Worm (Caenorhabditis elegans) whole organism, L3 larva: Measurements from ENCODE around the gene T16G1.4.

ENCODE experiments used
- ama-1 ChIP-seq: fragments of 150-350 bp; optimal IDR thresholded peaks from 2 replicates; lab custom pipeline; 2018
- fkh-10 ChIP-seq: sonication (generic microtip); optimal IDR thresholded peaks from 2 replicates; lab custom pipeline; 2017; ENCODE audit warnings: missing biosample characterization, missing genetic modification reagents, missing genetic modification characterization
- nhr-67 ChIP-seq: fragments of 150-350 bp; optimal IDR thresholded peaks from 2 replicates; lab custom pipeline; 2014; ENCODE audit warnings: missing biosample characterization, missing genetic modification characterization
- nhr-76 ChIP-seq: fragments of 150-350 bp; sonication (generic microtip); optimal IDR thresholded peaks from 5 replicates; lab custom pipeline; 2014; ENCODE audit warnings: missing biosample characterization, missing genetic modification characterization
- nhr-77 ChIP-seq: fragments of 150-350 bp; optimal IDR thresholded peaks from 2 replicates; lab custom pipeline; 2014; ENCODE audit warnings: missing biosample characterization, missing genetic modification characterization
- pha-4 ChIP-seq: fragments of 150-350 bp; optimal IDR thresholded peaks from 2 replicates; lab custom pipeline; 2014; ENCODE audit warnings: missing biosample characterization, missing genetic modification reagents, missing genetic modification characterization
- snpc-4 ChIP-seq: fragments of 150-350 bp; optimal IDR thresholded peaks from 2 replicates; lab custom pipeline; 2014; ENCODE audit warnings: missing biosample characterization, missing genetic modification characterization
- tbx-2 ChIP-seq: sonication (generic microtip); optimal IDR thresholded peaks from 2 replicates; lab custom pipeline; 2016; ENCODE audit warnings: mild to moderate bottlenecking, missing genetic modification characterization, missing compliant biosample characterization
- unc-62 ChIP-seq: fragments of 150-350 bp; sonication (generic microtip); optimal IDR thresholded peaks from 4 replicates; lab custom pipeline; 2014; ENCODE audit warnings: missing biosample characterization, missing genetic modification reagents, missing genetic modification characterization
- ztf-11 ChIP-seq: fragments of 150-350 bp; optimal IDR thresholded peaks from 2 replicates; lab custom pipeline; 2014; ENCODE audit warnings: missing biosample characterization, missing genetic modification characterization

- no peak for TF ChIP-seq nhr-76 (tag; lab: Kevin White, UChicago)
- TF ChIP-seq fkh-10 (GFP tag; lab: Kevin White, UChicago), result no peak
- TF ChIP-seq nhr-77 (tag; lab: Kevin White, UChicago), result no peak
- TF ChIP-seq unc-62 (GFP tag; lab: Kevin White, UChicago), result no peak
- TF ChIP-seq tbx-2 (tag; lab: Kevin White, UChicago), result no peak
- no peak for TF ChIP-seq snpc-4 (tag; lab: Kevin White, UChicago)
- TF ChIP-seq pha-4, result no peak
- no peak for TF ChIP-seq ama-1 (lab: Kevin White, UChicago)
- TF ChIP-seq ztf-11 (tag; lab: Kevin White, UChicago), result no peak
- TF ChIP-seq nhr-67 (tag; lab: Kevin White, UChicago), result no peak
Measured at ce11 chrV:12961085-12961560, 19.5 kb upstream of the T16G1.4 start, which contains the start of gene mpst-7.
